Fruit fly (Drosophila melanogaster) Kc167 (cell line): ENCODE results near the gene Meics.

Source experiments
- Myc ChIP-seq: fragments of >200 bp; optimal IDR thresholded peaks from 2 replicates; lab custom pipeline; 2017; ENCODE audit warnings: missing external identifiers
- Sin3A ChIP-seq: fragments of >200 bp; optimal IDR thresholded peaks from 2 replicates; lab custom pipeline; 2018; ENCODE audit warnings: missing external identifiers
- h ChIP-seq: fragments of >200 bp; optimal IDR thresholded peaks from 3 replicates; lab custom pipeline; 2018; ENCODE audit warnings: missing external identifiers
- insv ChIP-seq: fragments of >200 bp; optimal IDR thresholded peaks from 3 replicates; lab custom pipeline; 2018; ENCODE audit warnings: missing external identifiers
- psq ChIP-seq: fragments of >200 bp; optimal IDR thresholded peaks from 2 replicates; lab custom pipeline; 2017; ENCODE audit warnings: missing external identifiers
- ttk ChIP-seq: sonication (Bioruptor generic); optimal IDR thresholded peaks from 2 replicates; lab custom pipeline; 2017; ENCODE audit warnings: missing external identifiers

The Meics gene

dm6 chr3L:13964635-13965501 lies at the start of gene Meics, which contains the start of the genes Nxf3 and ssp2:
Gene Meics, minus strand, starts transcription at chr3L:13964702.
Gene Nxf3, plus strand, starts transcription at chr3L:13965203.
Gene ssp2, plus strand, starts transcription at chr3L:13965203.
- TF ChIP-seq Sin3A (lab: Kevin White, UChicago) (no peak), ttk (lab: Kevin White, UChicago) (no peak), h (lab: Kevin White, UChicago) (no peak), psq (lab: Kevin White, UChicago) (no peak), Myc (lab: Kevin White, UChicago) (no peak), insv (lab: Kevin White, UChicago) (no peak)

- TF ChIP-seq Sin3A (lab: Kevin White, UChicago) (no peak), Myc (lab: Kevin White, UChicago) (no peak), ttk (lab: Kevin White, UChicago) (no peak), insv (lab: Kevin White, UChicago) (no peak), h (lab: Kevin White, UChicago) (no peak), psq (lab: Kevin White, UChicago) (no peak)
These were observed 42.2 kb upstream of the Meics start for dm6 chr3L:14006704-14007126.

- TF ChIP-seq Myc (lab: Kevin White, UChicago) (no peak), ttk (lab: Kevin White, UChicago) (no peak), Sin3A (lab: Kevin White, UChicago) (no peak), psq (lab: Kevin White, UChicago) (no peak), h (lab: Kevin White, UChicago) (no peak), insv (lab: Kevin White, UChicago) (no peak)
These were observed 41.3 kb upstream of the Meics start for dm6 chr3L:14005627-14006287.

dm6 chr3L:14004963-14005458 lies 40.5 kb upstream of the Meics start:
- TF ChIP-seq Myc (lab: Kevin White, UChicago) (no peak), psq (lab: Kevin White, UChicago) (peak; percentile 44), h (lab: Kevin White, UChicago) (no peak), Sin3A (lab: Kevin White, UChicago) (no peak), insv (lab: Kevin White, UChicago) (no peak)

- TF ChIP-seq Myc (lab: Kevin White, UChicago) (no peak), insv (lab: Kevin White, UChicago) (no peak), psq (lab: Kevin White, UChicago) (peak; percentile 97), Sin3A (lab: Kevin White, UChicago) (no peak), ttk (lab: Kevin White, UChicago) (no peak)
These were observed 39.5 kb upstream of the Meics start for dm6 chr3L:14004041-14004407.

dm6 chr3L:14003297-14004040 lies 39.0 kb upstream of the Meics start:
- peak; percentile 59 for TF ChIP-seq psq (lab: Kevin White, UChicago)
- TF ChIP-seq h (lab: Kevin White, UChicago), result no peak
- no peak for TF ChIP-seq ttk (lab: Kevin White, UChicago)
- TF ChIP-seq Myc (lab: Kevin White, UChicago), result no peak

dm6 chr3L:14002524-14003135 lies 38.1 kb upstream of the Meics start:
- TF ChIP-seq Sin3A (lab: Kevin White, UChicago) (no peak), ttk (lab: Kevin White, UChicago) (no peak), psq (lab: Kevin White, UChicago) (peak; percentile 98), h (lab: Kevin White, UChicago) (no peak), insv (lab: Kevin White, UChicago) (no peak), Myc (lab: Kevin White, UChicago) (no peak)

- TF ChIP-seq Myc (lab: Kevin White, UChicago) (no peak), psq (lab: Kevin White, UChicago) (peak; percentile 48)
These were observed 37.4 kb upstream of the Meics start, which contains the start of the genes Nprl3 and upSET for dm6 chr3L:14001658-14002523. Gene Nprl3, minus strand, starts transcription at chr3L:14001880. Gene upSET, plus strand, starts transcription at chr3L:14002127.

dm6 chr3L:13999204-13999603 lies 34.7 kb upstream of the Meics start, which contains the start of gene CG17359:
Gene CG17359, minus strand, starts transcription at chr3L:13999251.
- TF ChIP-seq Sin3A (lab: Kevin White, UChicago), result no peak
- no peak for TF ChIP-seq insv (lab: Kevin White, UChicago)
- TF ChIP-seq Myc (lab: Kevin White, UChicago), result no peak
- TF ChIP-seq h (lab: Kevin White, UChicago), result no peak
- no peak for TF ChIP-seq psq (lab: Kevin White, UChicago)
- no peak for TF ChIP-seq ttk (lab: Kevin White, UChicago)
